Fruit fly (Drosophila melanogaster) whole organism, embryonic: ENCODE results near the gene CG7916.

Experiments
- CG11085 ChIP-seq: fragments of 200-800 bp; sonication (Bioruptor generic); IDR thresholded peaks from 2 replicates; pipeline ENCODE4 v1.3.6; 2022; ENCODE audit warnings: missing biosample characterization, missing genetic modification characterization
- CG11247 ChIP-seq: fragments of 200-800 bp; sonication (Bioruptor generic); IDR thresholded peaks from 2 replicates; pipeline ENCODE4 v1.3.6; 2022; ENCODE audit warnings: missing biosample characterization, missing genetic modification characterization
- CG11398 ChIP-seq: fragments of 200-800 bp; sonication (Bioruptor generic); optimal IDR thresholded peaks from 2 replicates; lab custom pipeline; 2016; ENCODE audit warnings: missing biosample characterization, missing genetic modification characterization
- CG12071 ChIP-seq: fragments of 200-800 bp; sonication (Bioruptor generic); optimal IDR thresholded peaks from 3 replicates; lab custom pipeline; 2018; ENCODE audit warnings: missing biosample characterization, mild to moderate bottlenecking, missing genetic modification characterization
- CG12769 ChIP-seq: fragments of 200-800 bp; sonication (Bioruptor generic); optimal IDR thresholded peaks from 2 replicates; lab custom pipeline; 2019; ENCODE audit warnings: missing biosample characterization, mild to moderate bottlenecking, missing genetic modification characterization, moderate library complexity
- CG13287 ChIP-seq: fragments of 200-800 bp; sonication (Bioruptor generic); IDR thresholded peaks from 2 replicates; pipeline ENCODE4 v1.3.6; 2022; ENCODE audit warnings: missing biosample characterization, missing genetic modification characterization; ENCODE audit not compliant: partially characterized antibody
- CG13624 ChIP-seq: fragments of 200-800 bp; sonication (Bioruptor generic); optimal IDR thresholded peaks from 2 replicates; lab custom pipeline; 2016; ENCODE audit warnings: missing biosample characterization, missing genetic modification characterization
- CG15479 ChIP-seq: fragments of 200-800 bp; sonication (Bioruptor generic); optimal IDR thresholded peaks from 3 replicates; lab custom pipeline; 2019; ENCODE audit warnings: missing biosample characterization, mild to moderate bottlenecking, missing genetic modification characterization, moderate library complexity
- CG15514 ChIP-seq: fragments of 200-800 bp; sonication (Bioruptor generic); optimal IDR thresholded peaks from 3 replicates; lab custom pipeline; 2017; ENCODE audit warnings: missing biosample characterization, missing genetic modification characterization, mild to moderate bottlenecking, moderate library complexity, missing genetic modification reagents
- CG32772 ChIP-seq: fragments of 200-800 bp; sonication (Bioruptor generic); IDR thresholded peaks from 2 replicates; pipeline ENCODE4 v1.3.6; 2022; ENCODE audit warnings: missing biosample characterization, missing genetic modification characterization
- CG3281 ChIP-seq: fragments of 200-800 bp; sonication (Bioruptor generic); optimal IDR thresholded peaks from 3 replicates; lab custom pipeline; 2017; ENCODE audit warnings: missing biosample characterization, mild to moderate bottlenecking, missing genetic modification characterization
- CG34224 ChIP-seq: fragments of 200-800 bp; sonication (Bioruptor generic); IDR thresholded peaks from 3 replicates; pipeline ENCODE4 v1.3.6; 2022; ENCODE audit warnings: missing biosample characterization, missing genetic modification characterization; ENCODE audit not compliant: partially characterized antibody
- CG34422 ChIP-seq: fragments of 200-800 bp; sonication (Bioruptor generic); IDR thresholded peaks from 3 replicates; pipeline ENCODE4 v1.3.6; 2022; ENCODE audit warnings: missing biosample characterization, missing genetic modification characterization
- CG3847 ChIP-seq: fragments of 200-800 bp; sonication (Bioruptor generic); IDR thresholded peaks from 2 replicates; pipeline ENCODE4 v1.3.6; 2022; ENCODE audit warnings: missing biosample characterization, missing genetic modification characterization
- CG7987 ChIP-seq: fragments of 200-800 bp; sonication (Bioruptor generic); optimal IDR thresholded peaks from 2 replicates; lab custom pipeline; 2018; ENCODE audit warnings: missing biosample characterization, mild to moderate bottlenecking, missing genetic modification characterization, moderate library complexity
- CrebB ChIP-seq: fragments of 200-800 bp; sonication (Bioruptor generic); optimal IDR thresholded peaks from 3 replicates; lab custom pipeline; 2018; ENCODE audit warnings: missing biosample characterization, mild to moderate bottlenecking, missing genetic modification characterization
- Deaf1 ChIP-seq: fragments of 200-800 bp; optimal IDR thresholded peaks from 3 replicates; lab custom pipeline; 2019; ENCODE audit warnings: missing biosample characterization, mild to moderate bottlenecking, missing genetic modification characterization, moderate library complexity
- Drgx ChIP-seq: fragments of 200-800 bp; sonication (Bioruptor generic); IDR thresholded peaks from 2 replicates; pipeline ENCODE4 v1.3.6; 2022; ENCODE audit warnings: missing biosample characterization, missing genetic modification characterization
- ERR ChIP-seq: fragments of 200-800 bp; sonication (Bioruptor generic); optimal IDR thresholded peaks from 2 replicates; lab custom pipeline; 2016; ENCODE audit warnings: missing biosample characterization, missing genetic modification characterization
- Fer3 ChIP-seq: fragments of 200-800 bp; sonication (Bioruptor generic); optimal IDR thresholded peaks from 2 replicates; lab custom pipeline; 2018; ENCODE audit warnings: missing biosample characterization, mild to moderate bottlenecking, missing genetic modification characterization, moderate library complexity
- HHEX ChIP-seq: fragments of 200-800 bp; sonication (Bioruptor generic); optimal IDR thresholded peaks from 3 replicates; lab custom pipeline; 2017; ENCODE audit warnings: missing biosample characterization, mild to moderate bottlenecking, missing genetic modification characterization, missing genetic modification reagents
- HLHmδ ChIP-seq: fragments of 200-800 bp; sonication (Bioruptor generic); optimal IDR thresholded peaks from 2 replicates; lab custom pipeline; 2018; ENCODE audit warnings: missing biosample characterization, mild to moderate bottlenecking, missing genetic modification characterization, moderate library complexity
- Jarid2 ChIP-seq: fragments of 200-800 bp; sonication (Bioruptor generic); optimal IDR thresholded peaks from 3 replicates; lab custom pipeline; 2017; ENCODE audit warnings: mild to moderate bottlenecking, missing biosample characterization, missing genetic modification reagents, missing genetic modification characterization
- MTF-1 ChIP-seq: fragments of 200-800 bp; sonication (Bioruptor generic); optimal IDR thresholded peaks from 2 replicates; lab custom pipeline; 2018; ENCODE audit warnings: missing biosample characterization, mild to moderate bottlenecking, missing genetic modification characterization, borderline replicate concordance
- Mad ChIP-seq: fragments of 200-800 bp; sonication (Bioruptor generic); optimal IDR thresholded peaks from 2 replicates; lab custom pipeline; 2016; ENCODE audit warnings: missing biosample characterization, missing genetic modification characterization
- Meics ChIP-seq: fragments of 200-800 bp; sonication (Bioruptor generic); optimal IDR thresholded peaks from 2 replicates; lab custom pipeline; 2017; ENCODE audit warnings: missing biosample characterization, mild to moderate bottlenecking, missing genetic modification characterization
- Mes4 ChIP-seq: fragments of 200-800 bp; sonication (Bioruptor generic); optimal IDR thresholded peaks from 2 replicates; lab custom pipeline; 2016; ENCODE audit warnings: missing biosample characterization, missing genetic modification characterization
- PHDP ChIP-seq: fragments of 200-800 bp; sonication (Bioruptor generic); optimal IDR thresholded peaks from 3 replicates; lab custom pipeline; 2018; ENCODE audit warnings: missing biosample characterization, mild to moderate bottlenecking, missing genetic modification characterization, moderate library complexity
- Rfx ChIP-seq: fragments of 200-800 bp; sonication (Bioruptor generic); IDR thresholded peaks from 2 replicates; pipeline ENCODE4 v1.3.6; 2022; ENCODE audit warnings: missing biosample characterization, missing genetic modification characterization
- Scr ChIP-seq: fragments of 200-800 bp; sonication (Bioruptor generic); IDR thresholded peaks from 2 replicates; pipeline ENCODE4 v1.3.6; 2022; ENCODE audit warnings: missing biosample characterization, missing genetic modification characterization; ENCODE audit not compliant: partially characterized antibody
- ara ChIP-seq: fragments of 200-800 bp; sonication (Bioruptor generic); IDR thresholded peaks from 2 replicates; pipeline ENCODE4 v1.3.6; 2022; ENCODE audit warnings: missing biosample characterization, missing genetic modification characterization
- bbx ChIP-seq: fragments of 200-800 bp; sonication (Bioruptor generic); IDR thresholded peaks from 2 replicates; pipeline ENCODE4 v1.3.6; 2022; ENCODE audit warnings: missing biosample characterization, missing genetic modification characterization; ENCODE audit not compliant: partially characterized antibody
- chm ChIP-seq: fragments of 200-800 bp; sonication (Bioruptor generic); IDR thresholded peaks from 2 replicates; pipeline ENCODE4 v1.3.6; 2022; ENCODE audit warnings: missing biosample characterization, missing genetic modification characterization
- chn ChIP-seq: fragments of 200-800 bp; sonication (Bioruptor generic); optimal IDR thresholded peaks from 2 replicates; lab custom pipeline; 2016; ENCODE audit warnings: missing biosample characterization, missing genetic modification characterization
- eve ChIP-seq, 2 experiments: fragments of >200 bp; optimal IDR thresholded peaks; 2 replicates each; lab custom pipeline; 2017; ENCODE audit warnings: missing biosample characterization in 2 of 2, missing genetic modification characterization in 2 of 2
- gce ChIP-seq: fragments of 200-800 bp; sonication (Bioruptor generic); IDR thresholded peaks from 3 replicates; pipeline ENCODE4 v1.3.6; 2022; ENCODE audit warnings: missing biosample characterization, missing genetic modification characterization
- grau ChIP-seq: fragments of 200-800 bp; optimal IDR thresholded peaks from 3 replicates; lab custom pipeline; 2019; ENCODE audit warnings: missing biosample characterization, mild to moderate bottlenecking, missing genetic modification characterization, moderate library complexity
- gsb ChIP-seq: fragments of 200-800 bp; sonication (Bioruptor generic); IDR thresholded peaks from 2 replicates; pipeline ENCODE4 v1.3.6; 2022; ENCODE audit warnings: missing biosample characterization, missing genetic modification characterization
- gsb-n ChIP-seq: fragments of 200-800 bp; sonication (Bioruptor generic); optimal IDR thresholded peaks from 3 replicates; lab custom pipeline; 2018; ENCODE audit warnings: missing biosample characterization, mild to moderate bottlenecking, missing genetic modification characterization
- kay ChIP-seq: fragments of 200-800 bp; sonication (Bioruptor generic); optimal IDR thresholded peaks from 2 replicates; lab custom pipeline; 2016; ENCODE audit warnings: missing biosample characterization, missing genetic modification characterization
- lov ChIP-seq, 2 experiments: fragments of 200-800 bp in 1 of 2; fragments of >200 bp in 1 of 2; sonication (Bioruptor generic) in 1 of 2; IDR thresholded peaks in 1 of 2; optimal IDR thresholded peaks in 1 of 2; 2 replicates in 1 of 2; 3 replicates in 1 of 2; pipeline versions ENCODE4 v1.3.6 to Lab custom; 2017 to 2022; ENCODE audit warnings: missing biosample characterization in 1 of 2, missing genetic modification characterization in 1 of 2
- repo ChIP-seq: fragments of 200-800 bp; sonication (Bioruptor generic); optimal IDR thresholded peaks from 2 replicates; lab custom pipeline; 2016; ENCODE audit warnings: missing biosample characterization, missing genetic modification characterization
- rib ChIP-seq: fragments of 200-800 bp; sonication (Bioruptor generic); IDR thresholded peaks from 2 replicates; pipeline ENCODE4 v1.3.6; 2022; ENCODE audit warnings: missing biosample characterization, missing genetic modification characterization
- slbo ChIP-seq: fragments of 200-800 bp; sonication (Bioruptor generic); IDR thresholded peaks from 2 replicates; pipeline ENCODE4 v1.3.6; 2022; ENCODE audit warnings: missing biosample characterization, missing genetic modification characterization
- so ChIP-seq: fragments of 200-800 bp; sonication (Bioruptor generic); IDR thresholded peaks from 3 replicates; pipeline ENCODE4 v1.3.6; 2022; ENCODE audit warnings: missing biosample characterization, missing genetic modification characterization
- ttk ChIP-seq: fragments of 200-800 bp; sonication (Bioruptor generic); IDR thresholded peaks from 2 replicates; pipeline ENCODE4 v2.1.2; 2022; ENCODE audit warnings: missing biosample characterization, missing genetic modification characterization
- unpg ChIP-seq: fragments of 200-800 bp; sonication (Bioruptor generic); optimal IDR thresholded peaks from 3 replicates; lab custom pipeline; 2018; ENCODE audit warnings: missing biosample characterization, mild to moderate bottlenecking, missing genetic modification characterization, moderate library complexity
- wek ChIP-seq: fragments of 200-800 bp; sonication (Bioruptor generic); optimal IDR thresholded peaks from 3 replicates; lab custom pipeline; 2018; ENCODE audit warnings: missing biosample characterization, mild to moderate bottlenecking, missing genetic modification characterization, moderate library complexity
- zen ChIP-seq: fragments of 200-800 bp; sonication (Bioruptor generic); optimal IDR thresholded peaks from 3 replicates; lab custom pipeline; 2018; ENCODE audit warnings: missing biosample characterization, mild to moderate bottlenecking, missing genetic modification characterization, moderate library complexity

CG7916 gene

dm6 chr2L:13878801-13879200 is 32.2 kb downstream of the CG7916 start (continued):
- TF ChIP-seq zen (tag; lab: Kevin White, UChicago) (no peak), Meics (GFP tag; lab: Kevin White, UChicago) (peak; percentile 18), CG13624 (GFP tag; lab: Kevin White, UChicago) (peak; percentile 33), kay (peak; percentile 4), ara (0 out of 2 replicates have a peak, but pooled peaks have one; percentile 8), CG3281 (peak; percentile 14), gsb-n (tag; lab: Kevin White, UChicago) (no peak), CG13287 (GFP tag; lab: Robert Waterston, UW) (peak; percentile 45; the same call in 1 of the 2 replicates), CG12071 (peak; percentile 56), CG11398 (GFP tag; lab: Kevin White, UChicago) (peak; percentile 19), lov (optimal IDR thresholded peaks at IDR 0.05; lab: Kevin White, UChicago) (no peak), lov (GFP tag; IDR thresholded peaks at IDR 0.05; lab: Robert Waterston, UW) (no peak), wek (GFP tag; lab: Kevin White, UChicago) (peak; percentile 34), grau (tag; lab: Kevin White, UChicago) (peak; percentile 25), bbx (GFP tag; lab: Robert Waterston, UW) (peak; percentile 78), gce (0 out of 3 replicates have a peak, but pooled peaks have one; percentile 42), CG15514 (GFP tag; lab: Kevin White, UChicago) (peak; percentile 28), Scr (GFP tag; lab: Robert Waterston, UW) (peak; percentile 26; the same call in 1 of the 2 replicates), PHDP (peak; percentile 17), ttk (GFP tag; lab: Robert Waterston, UW) (peak; percentile 44; the same call in 1 of the 2 replicates), CrebB (peak; percentile 18), chn (no peak), CG32772 (GFP tag; lab: Robert Waterston, UW) (no peak), CG3847 (GFP tag; lab: Robert Waterston, UW) (peak; percentile 16; the same call in 1 of the 2 replicates), HHEX (GFP tag; lab: Kevin White, UChicago) (peak; percentile 60), slbo (GFP tag; lab: Robert Waterston, UW) (0 out of 2 replicates have a peak, but pooled peaks have one; percentile 25), CG34224 (GFP tag; lab: Robert Waterston, UW) (peak; percentile 19; the same call in 1 of the 3 replicates), gsb (GFP tag; lab: Robert Waterston, UW) (0 out of 2 replicates have a peak, but pooled peaks have one; percentile 45), MTF-1 (GFP tag; lab: Kevin White, UChicago) (peak; percentile 7), unpg (no peak), Jarid2 (GFP tag; lab: Kevin White, UChicago) (peak; percentile 99), eve (GFP tag; optimal IDR thresholded peaks at IDR 0.05; lab: Kevin White, UChicago) (peak in 1 of 2 experiments; percentile 7), CG15479 (GFP tag; lab: Kevin White, UChicago) (peak; percentile 3), ERR (GFP tag; lab: Kevin White, UChicago) (no peak), HLHmδ (peak; percentile 96), CG34422 (GFP tag; lab: Robert Waterston, UW) (peak; percentile 39; the same call in 1 of the 3 replicates), Deaf1 (tag; lab: Kevin White, UChicago) (peak; percentile 51), Mad (GFP tag; lab: Kevin White, UChicago) (peak; percentile 17), chm (GFP tag; lab: Robert Waterston, UW) (peak; percentile 90), CG11085 (GFP tag; lab: Robert Waterston, UW) (no peak), CG12769 (tag; lab: Kevin White, UChicago) (peak; percentile 58), rib (GFP tag; lab: Robert Waterston, UW) (peak; percentile 55; the same call in 1 of the 2 replicates), CG7987 (GFP tag; lab: Kevin White, UChicago) (peak; percentile 42), repo (peak; percentile 5), Drgx (GFP tag; lab: Robert Waterston, UW) (peak; percentile 54; the same call in 1 of the 2 replicates), Rfx (peak; percentile 57; the same call in 1 of the 2 replicates), Fer3 (peak; percentile 15), CG11247 (no peak), so (GFP tag; lab: Robert Waterston, UW) (peak; percentile 48; the same call in 1 of the 3 replicates), Mes4 (no peak)
